Worm (Caenorhabditis elegans): ENCODE results near the gene C04A11.2.

The C04A11.2 gene

ce11 chrX:13632245-13632644 is 36.4 kb downstream of the C04A11.2 start:
- TF ChIP-seq ztf-23 (GFP tag; IDR thresholded peaks at IDR 0.05) (no peak), cog-1 (tag; optimal IDR thresholded peaks at IDR 0.05) (no peak), ref-1 (GFP tag; conservative IDR thresholded peaks at IDR 0.05) (no peak), tab-1 (GFP tag; IDR thresholded peaks at IDR 0.05) (no peak), med-1 (GFP tag; optimal IDR thresholded peaks at IDR 0.05; ENCODE audit: insufficient read depth) (no peak), ztf-29 (GFP tag; IDR thresholded peaks at IDR 0.05) (no peak), flt-1 (GFP tag; IDR thresholded peaks at IDR 0.05) (no peak), klf-2 (GFP tag; conservative IDR thresholded peaks at IDR 0.05) (no peak), T22C8.4 (GFP tag; IDR thresholded peaks at IDR 0.05) (no peak)

DNA sequence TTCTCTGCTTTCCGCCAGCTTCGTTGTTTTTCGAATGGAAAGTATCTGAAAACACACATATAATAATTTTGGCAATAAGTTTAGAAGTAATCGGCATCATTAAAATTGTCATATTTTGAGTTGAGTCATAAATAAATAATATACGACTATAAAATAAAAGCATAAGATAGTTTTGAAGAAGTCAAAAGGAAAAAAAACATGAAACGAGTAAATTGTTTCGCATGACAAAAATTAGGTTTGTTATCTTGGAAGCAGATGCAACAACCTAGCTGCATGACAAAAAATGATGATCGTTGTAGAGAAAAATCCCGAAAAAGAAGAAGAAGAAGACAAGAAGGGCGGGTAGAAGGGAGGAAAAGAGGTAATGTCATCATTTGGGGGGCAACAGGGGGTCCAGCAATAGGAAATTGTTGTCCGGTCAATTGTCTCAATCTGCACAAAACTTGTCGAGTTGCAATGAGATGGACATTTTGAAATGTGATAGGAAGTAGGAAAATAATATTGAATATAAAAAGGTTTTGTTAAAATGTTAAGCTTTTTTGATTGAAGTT is 37.4 kb downstream of the C04A11.2 start, which contains the start of gene nlg-1:
nlg-1 (minus strand) TSS at position 51 of the 551 bp plus-strand sequence.
- TF ChIP-seq ref-1 (GFP tag; conservative IDR thresholded peaks at IDR 0.05) (no peak), T22C8.4 (GFP tag; IDR thresholded peaks at IDR 0.05) (no peak), flt-1 (GFP tag; IDR thresholded peaks at IDR 0.05) (no peak), ztf-23 (GFP tag; IDR thresholded peaks at IDR 0.05) (no peak), med-1 (GFP tag; optimal IDR thresholded peaks at IDR 0.05; ENCODE audit: insufficient read depth) (no peak), cog-1 (tag; optimal IDR thresholded peaks at IDR 0.05) (no peak), ztf-29 (GFP tag; IDR thresholded peaks at IDR 0.05) (no peak), tab-1 (GFP tag; IDR thresholded peaks at IDR 0.05) (no peak), klf-2 (GFP tag; conservative IDR thresholded peaks at IDR 0.05) (no peak)

ce11 chrX:13621628-13622027 is 47.0 kb downstream of the C04A11.2 start, which contains the start of gene Y12A6A.1:
TSS of gene Y12A6A.1 (minus strand) at chrX:13621728.
- no peak for TF ChIP-seq klf-2 (GFP tag; conservative IDR thresholded peaks at IDR 0.05)
- TF ChIP-seq med-1 (GFP tag; optimal IDR thresholded peaks at IDR 0.05; ENCODE audit: insufficient read depth) = no peak
- TF ChIP-seq ztf-23 (GFP tag; IDR thresholded peaks at IDR 0.05) = no peak
- no peak for TF ChIP-seq flt-1 (GFP tag; IDR thresholded peaks at IDR 0.05)
- TF ChIP-seq T22C8.4 (GFP tag; IDR thresholded peaks at IDR 0.05) = no peak
- no peak for TF ChIP-seq cog-1 (tag; optimal IDR thresholded peaks at IDR 0.05)
- no peak for TF ChIP-seq ztf-29 (GFP tag; IDR thresholded peaks at IDR 0.05)
- TF ChIP-seq ref-1 (GFP tag; conservative IDR thresholded peaks at IDR 0.05) = no peak
- TF ChIP-seq tab-1 (GFP tag; IDR thresholded peaks at IDR 0.05) = no peak

ce11 chrX:13618574-13618973 is 50.1 kb downstream of the C04A11.2 start, which contains the start of gene nlp-53:
TSS of gene nlp-53 (plus strand) at chrX:13618874.
- TF ChIP-seq klf-2 (GFP tag; conservative IDR thresholded peaks at IDR 0.05) = no peak
- TF ChIP-seq ref-1 (GFP tag; conservative IDR thresholded peaks at IDR 0.05) = no peak
- TF ChIP-seq ztf-23 (GFP tag; IDR thresholded peaks at IDR 0.05) = no peak
- no peak for TF ChIP-seq cog-1 (tag; optimal IDR thresholded peaks at IDR 0.05)
- no peak for TF ChIP-seq ztf-29 (GFP tag; IDR thresholded peaks at IDR 0.05)
- TF ChIP-seq T22C8.4 (GFP tag; IDR thresholded peaks at IDR 0.05) = no peak
- TF ChIP-seq tab-1 (GFP tag; IDR thresholded peaks at IDR 0.05) = no peak
- TF ChIP-seq med-1 (GFP tag; optimal IDR thresholded peaks at IDR 0.05; ENCODE audit: insufficient read depth) = no peak
- TF ChIP-seq flt-1 (GFP tag; IDR thresholded peaks at IDR 0.05) = no peak
